Worm (Caenorhabditis elegans): Measurements from ENCODE around the gene egl-26.

Gene egl-26

DNA sequence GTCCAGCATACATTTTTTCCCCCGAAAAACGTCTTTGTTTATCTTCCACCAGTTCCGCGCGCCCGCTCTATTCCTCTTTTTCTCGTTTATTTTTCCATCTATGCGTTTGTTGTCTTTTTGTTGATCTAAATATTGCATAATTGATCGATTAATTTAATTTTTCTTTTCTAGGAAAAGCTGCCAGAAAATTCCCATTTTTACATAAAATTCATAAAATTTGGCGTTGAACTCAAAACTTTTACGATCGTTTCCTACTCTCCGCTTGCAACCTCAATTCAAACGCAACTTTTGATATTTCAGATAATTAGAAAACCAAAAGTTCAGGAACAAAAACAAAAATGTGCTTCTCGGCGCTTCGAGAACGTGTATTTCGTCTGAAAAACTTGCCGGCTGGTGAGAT is 39.4 kb downstream of the egl-26 start, which contains the start of gene C50D2.2:
Gene C50D2.2 (plus strand): TSS at position 301 of the 400 bp plus-strand sequence.
- TF ChIP-seq mab-5 (tag; optimal IDR thresholded peaks at IDR 0.05) = no peak
- TF ChIP-seq ceh-16 (tag; optimal IDR thresholded peaks at IDR 0.05) = no peak
- TF ChIP-seq unc-62 (GFP tag; optimal IDR thresholded peaks at IDR 0.05) = no peak
- no peak for TF ChIP-seq nhr-12 (tag; optimal IDR thresholded peaks at IDR 0.05)
- no peak for TF ChIP-seq ztf-1 (GFP tag; conservative IDR thresholded peaks at IDR 0.05)
- no peak for TF ChIP-seq peb-1 (tag; optimal IDR thresholded peaks at IDR 0.05)
- no peak for TF ChIP-seq blmp-1 (tag; optimal IDR thresholded peaks at IDR 0.05; ENCODE audit: insufficient read depth)
- TF ChIP-seq R02D3.7 (tag; optimal IDR thresholded peaks at IDR 0.05) = no peak

DNA sequence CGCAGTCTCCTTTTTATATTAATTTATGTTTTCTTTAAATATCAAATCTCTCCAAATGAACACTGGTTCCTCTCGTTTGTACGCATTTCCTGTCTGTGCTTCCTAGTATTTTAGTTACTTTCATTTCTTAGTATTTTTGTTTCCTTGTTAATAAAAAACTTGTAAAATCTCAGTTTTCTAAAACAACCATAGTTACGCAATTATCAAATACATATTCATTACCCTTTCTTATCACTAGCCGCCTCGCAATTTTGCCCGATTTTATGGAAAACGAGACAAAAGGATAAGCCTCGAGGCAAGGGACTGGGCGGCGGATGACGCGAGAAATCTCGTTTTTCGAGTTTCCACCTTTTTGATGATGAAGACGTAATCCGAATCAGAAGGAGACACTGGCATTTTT is 41.8 kb downstream of the egl-26 start, which contains the start of gene C50D2.1:
Gene C50D2.1 (plus strand): TSS at position 301 of the 400 bp plus-strand sequence.
- TF ChIP-seq unc-62 (GFP tag; optimal IDR thresholded peaks at IDR 0.05) (no peak), nhr-23 (tag; optimal IDR thresholded peaks at IDR 0.05) (no peak), dmd-4 (tag; optimal IDR thresholded peaks at IDR 0.05) (no peak), gmeb-1 (tag; optimal IDR thresholded peaks at IDR 0.05) (no peak), ztf-4 (tag; optimal IDR thresholded peaks at IDR 0.05) (no peak), snpc-4 (tag; optimal IDR thresholded peaks at IDR 0.05) (no peak), unc-55 (GFP tag; optimal IDR thresholded peaks at IDR 0.05) (no peak), blmp-1 (tag; optimal IDR thresholded peaks at IDR 0.05; ENCODE audit: insufficient read depth) (no peak), lin-13 (GFP tag; optimal IDR thresholded peaks at IDR 0.05) (no peak), mbf-1 (tag; optimal IDR thresholded peaks at IDR 0.05) (no peak), crh-2 (tag; optimal IDR thresholded peaks at IDR 0.05) (no peak), sem-4 (tag; optimal IDR thresholded peaks at IDR 0.05) (no peak), ama-1 (optimal IDR thresholded peaks at IDR 0.05) (no peak), lin-11 (tag; optimal IDR thresholded peaks at IDR 0.05) (no peak), peb-1 (tag; optimal IDR thresholded peaks at IDR 0.05) (no peak), elt-1 (tag; optimal IDR thresholded peaks at IDR 0.05) (no peak), nhr-129 (tag; optimal IDR thresholded peaks at IDR 0.05) (no peak), mdl-1 (tag; optimal IDR thresholded peaks at IDR 0.05) (no peak), nhr-11 (tag; optimal IDR thresholded peaks at IDR 0.05) (no peak)

DNA sequence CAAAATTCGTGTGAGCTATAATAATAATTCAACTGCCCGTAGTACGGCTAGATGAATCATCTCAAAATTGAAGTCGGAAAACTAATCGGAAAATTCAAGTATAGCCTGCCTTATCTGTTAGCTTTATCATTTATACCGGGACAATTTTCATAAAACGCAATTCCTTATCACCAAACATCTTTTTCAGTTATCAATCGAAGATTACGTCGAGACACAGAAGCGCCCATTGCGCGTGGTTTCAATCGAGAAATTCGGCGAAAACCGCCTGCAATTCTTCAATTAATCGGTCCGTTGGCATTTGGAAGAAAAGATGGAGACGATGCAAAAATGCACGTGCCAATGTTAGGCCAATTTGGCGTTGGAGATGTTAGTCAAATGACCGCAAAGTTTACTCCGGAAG is 42.8 kb downstream of the egl-26 start:
- TF ChIP-seq dmd-4 (tag; optimal IDR thresholded peaks at IDR 0.05) (no peak), sma-3 (GFP tag; optimal IDR thresholded peaks at IDR 0.05) (peak; percentile 28), blmp-1 (tag; optimal IDR thresholded peaks at IDR 0.05; ENCODE audit: insufficient read depth) (no peak), nhr-129 (tag; optimal IDR thresholded peaks at IDR 0.05) (peak; percentile 15)

DNA sequence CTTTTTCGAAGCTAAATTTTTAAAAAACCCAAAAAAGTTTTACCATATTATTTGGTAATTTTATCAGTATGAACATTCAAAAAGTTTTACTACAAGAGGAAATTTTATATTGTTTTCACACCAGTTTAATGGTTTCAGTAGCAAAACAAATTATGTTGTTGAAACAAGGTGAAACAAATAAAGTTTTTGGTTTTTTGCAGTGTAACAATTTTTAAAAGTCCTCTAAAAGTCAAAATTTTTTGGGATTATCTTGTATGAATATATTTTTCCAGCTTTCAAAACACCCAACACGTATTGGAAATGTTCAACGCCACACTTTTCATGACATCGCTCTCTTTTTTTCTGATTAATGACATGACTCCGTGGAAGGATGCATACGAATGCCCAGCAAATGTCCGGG is 47.5 kb downstream of the egl-26 start, which contains the start of gene srt-54:
Gene srt-54 (plus strand): TSS at position 301 of the 400 bp plus-strand sequence.
- TF ChIP-seq sma-3 (GFP tag; optimal IDR thresholded peaks at IDR 0.05) = no peak
- no peak for TF ChIP-seq blmp-1 (tag; optimal IDR thresholded peaks at IDR 0.05; ENCODE audit: insufficient read depth)
- no peak for TF ChIP-seq aly-2 (tag; optimal IDR thresholded peaks at IDR 0.05)
- TF ChIP-seq egl-27 (tag; optimal IDR thresholded peaks at IDR 0.05) = no peak
- TF ChIP-seq alr-1 (tag; optimal IDR thresholded peaks at IDR 0.05) = no peak
- no peak for TF ChIP-seq nhr-12 (tag; optimal IDR thresholded peaks at IDR 0.05)
- TF ChIP-seq nhr-23 (tag; optimal IDR thresholded peaks at IDR 0.05) = no peak
- no peak for TF ChIP-seq nhr-77 (tag; optimal IDR thresholded peaks at IDR 0.05)
- no peak for TF ChIP-seq nhr-21 (tag; optimal IDR thresholded peaks at IDR 0.05)
- TF ChIP-seq ztf-1 (GFP tag; conservative IDR thresholded peaks at IDR 0.05) = no peak
- no peak for TF ChIP-seq unc-39 (tag; optimal IDR thresholded peaks at IDR 0.05)
- no peak for TF ChIP-seq sem-4 (tag; optimal IDR thresholded peaks at IDR 0.05)
- TF ChIP-seq mbf-1 (tag; optimal IDR thresholded peaks at IDR 0.05) = no peak
- TF ChIP-seq ceh-16 (tag; optimal IDR thresholded peaks at IDR 0.05) = no peak
- no peak for TF ChIP-seq nhr-10 (tag; optimal IDR thresholded peaks at IDR 0.05)
- no peak for TF ChIP-seq mdl-1 (tag; optimal IDR thresholded peaks at IDR 0.05)
- no peak for TF ChIP-seq crh-2 (tag; optimal IDR thresholded peaks at IDR 0.05)
- no peak for TF ChIP-seq ZK546.5 (tag; optimal IDR thresholded peaks at IDR 0.05)
- TF ChIP-seq F13H6.1 (tag; optimal IDR thresholded peaks at IDR 0.05) = no peak
- no peak for TF ChIP-seq ztf-4 (tag; optimal IDR thresholded peaks at IDR 0.05)
